Worm (Caenorhabditis elegans) whole organism, late embryonic: ENCODE data around the gene clec-144.
A peak's percentile ranks its signal among the peaks of the same experiment; 100 is the strongest.

Source experiments
- C38D4.7 ChIP-seq: fragments of 200-800 bp; sonication (Bioruptor generic); optimal IDR thresholded peaks from 2 replicates; lab custom pipeline; 2018; ENCODE audit warnings: mild to moderate bottlenecking, missing genetic modification characterization, moderate library complexity, missing compliant biosample characterization
- F13H6.1 ChIP-seq: sonication (generic microtip); optimal IDR thresholded peaks from 2 replicates; lab custom pipeline; 2016; ENCODE audit warnings: missing genetic modification characterization, missing compliant biosample characterization
- K02D7.2 ChIP-seq: sonication (generic microtip); optimal IDR thresholded peaks from 2 replicates; lab custom pipeline; 2017; ENCODE audit warnings: mild to moderate bottlenecking, missing genetic modification characterization, missing compliant biosample characterization
- ahr-1 ChIP-seq: sonication (generic microtip); optimal IDR thresholded peaks from 2 replicates; lab custom pipeline; 2016; ENCODE audit warnings: missing genetic modification characterization, missing compliant biosample characterization
- ama-1 ChIP-seq: fragments of 150-350 bp; optimal IDR thresholded peaks from 2 replicates; lab custom pipeline; 2014
- ceh-18 ChIP-seq: sonication (generic microtip); optimal IDR thresholded peaks from 2 replicates; lab custom pipeline; 2016; ENCODE audit warnings: missing genetic modification characterization, missing compliant biosample characterization
- ceh-19 ChIP-seq: fragments of 200-800 bp; sonication (Bioruptor generic); optimal IDR thresholded peaks from 2 replicates; lab custom pipeline; 2018; ENCODE audit warnings: mild to moderate bottlenecking, missing genetic modification characterization, missing compliant biosample characterization
- ceh-24 ChIP-seq: sonication (generic microtip); optimal IDR thresholded peaks from 2 replicates; lab custom pipeline; 2016; ENCODE audit warnings: mild to moderate bottlenecking, missing genetic modification characterization, missing compliant biosample characterization
- ceh-34 ChIP-seq: sonication (generic microtip); optimal IDR thresholded peaks from 2 replicates; lab custom pipeline; 2016; ENCODE audit warnings: mild to moderate bottlenecking, missing genetic modification characterization, missing compliant biosample characterization
- ceh-48 ChIP-seq: sonication (generic microtip); optimal IDR thresholded peaks from 2 replicates; lab custom pipeline; 2016; ENCODE audit warnings: missing genetic modification characterization, inconsistent platforms, missing compliant biosample characterization
- ceh-6 ChIP-seq: fragments of 200-800 bp; sonication (Bioruptor generic); optimal IDR thresholded peaks from 2 replicates; lab custom pipeline; 2018; ENCODE audit warnings: mild to moderate bottlenecking, missing genetic modification characterization, missing compliant biosample characterization
- dmd-4 ChIP-seq: sonication (generic microtip); optimal IDR thresholded peaks from 2 replicates; lab custom pipeline; 2016; ENCODE audit warnings: borderline replicate concordance, missing genetic modification characterization, missing compliant biosample characterization
- dve-1 ChIP-seq: sonication (generic microtip); optimal IDR thresholded peaks from 2 replicates; lab custom pipeline; 2017; ENCODE audit warnings: antibody characterized with exemption, mild to moderate bottlenecking, missing genetic modification characterization, missing compliant biosample characterization
- elt-2 ChIP-seq: sonication (generic microtip); optimal IDR thresholded peaks from 2 replicates; lab custom pipeline; 2016; ENCODE audit warnings: missing genetic modification reagents, missing genetic modification characterization, missing compliant biosample characterization
- elt-4 ChIP-seq: sonication (generic microtip); optimal IDR thresholded peaks from 2 replicates; lab custom pipeline; 2016; ENCODE audit warnings: missing genetic modification characterization, missing compliant biosample characterization
- ets-4 ChIP-seq: sonication (generic microtip); optimal IDR thresholded peaks from 2 replicates; lab custom pipeline; 2016; ENCODE audit warnings: missing genetic modification characterization, missing compliant biosample characterization
- eyg-1 ChIP-seq: sonication (generic microtip); optimal IDR thresholded peaks from 2 replicates; lab custom pipeline; 2016; ENCODE audit warnings: missing genotype, missing genetic modification characterization, missing compliant biosample characterization
- fkh-6 ChIP-seq: sonication (generic microtip); optimal IDR thresholded peaks from 2 replicates; lab custom pipeline; 2016; ENCODE audit warnings: missing genetic modification characterization, missing compliant biosample characterization
- gmeb-2 ChIP-seq: sonication (generic microtip); optimal IDR thresholded peaks from 2 replicates; lab custom pipeline; 2016; ENCODE audit warnings: missing genetic modification characterization, inconsistent platforms, missing compliant biosample characterization
- hlh-15 ChIP-seq: sonication (generic microtip); optimal IDR thresholded peaks from 2 replicates; lab custom pipeline; 2016; ENCODE audit warnings: missing genetic modification characterization, missing compliant biosample characterization
- hlh-30 ChIP-seq: sonication (generic microtip); optimal IDR thresholded peaks from 2 replicates; lab custom pipeline; 2017; ENCODE audit warnings: antibody characterized with exemption, missing genetic modification characterization, missing compliant biosample characterization; ENCODE audit not compliant: insufficient read depth
- hlh-8 ChIP-seq: sonication (generic microtip); optimal IDR thresholded peaks from 2 replicates; lab custom pipeline; 2016; ENCODE audit warnings: missing genotype, missing genetic modification characterization, missing compliant biosample characterization
- lin-11 ChIP-seq: fragments of 200-800 bp; sonication (Bioruptor generic); optimal IDR thresholded peaks from 2 replicates; lab custom pipeline; 2018; ENCODE audit warnings: mild to moderate bottlenecking, missing genetic modification characterization, missing compliant biosample characterization
- madf-2 ChIP-seq: sonication (generic microtip); optimal IDR thresholded peaks from 2 replicates; lab custom pipeline; 2017; ENCODE audit warnings: missing genetic modification characterization, missing compliant biosample characterization
- mec-3 ChIP-seq: sonication (generic microtip); optimal IDR thresholded peaks from 2 replicates; lab custom pipeline; 2016; ENCODE audit warnings: borderline replicate concordance, missing genetic modification characterization, missing compliant biosample characterization
- nhr-11 ChIP-seq: fragments of 150-350 bp; optimal IDR thresholded peaks from 2 replicates; lab custom pipeline; 2014; ENCODE audit warnings: missing biosample characterization, missing genetic modification characterization
- nhr-232 ChIP-seq: sonication (generic microtip); optimal IDR thresholded peaks from 2 replicates; lab custom pipeline; 2016; ENCODE audit warnings: missing genetic modification characterization, missing compliant biosample characterization
- npax-4 ChIP-seq: sonication (generic microtip); optimal IDR thresholded peaks from 2 replicates; lab custom pipeline; 2016; ENCODE audit warnings: missing genetic modification characterization, missing compliant biosample characterization
- pag-3 ChIP-seq: sonication (generic microtip); optimal IDR thresholded peaks from 2 replicates; lab custom pipeline; 2016; ENCODE audit warnings: missing compliant biosample characterization, missing genetic modification characterization, borderline replicate concordance
- pqm-1 ChIP-seq: sonication (generic microtip); optimal IDR thresholded peaks from 2 replicates; lab custom pipeline; 2016; ENCODE audit warnings: missing genetic modification characterization, missing compliant biosample characterization
- pros-1 ChIP-seq: fragments of 150-350 bp; optimal IDR thresholded peaks from 2 replicates; lab custom pipeline; 2014; ENCODE audit warnings: missing biosample characterization, missing genetic modification reagents, missing genetic modification characterization
- rnt-1 ChIP-seq: sonication (generic microtip); optimal IDR thresholded peaks from 2 replicates; lab custom pipeline; 2016; ENCODE audit warnings: missing genetic modification characterization, missing compliant biosample characterization
- sdc-2 ChIP-seq: sonication (generic microtip); optimal IDR thresholded peaks from 2 replicates; lab custom pipeline; 2016; ENCODE audit warnings: missing genotype, missing genetic modification characterization, missing compliant biosample characterization
- syd-9 ChIP-seq: sonication (generic microtip); optimal IDR thresholded peaks from 2 replicates; lab custom pipeline; 2016; ENCODE audit warnings: mild to moderate bottlenecking, missing genetic modification characterization, moderate library complexity, missing compliant biosample characterization
- tbx-2 ChIP-seq: sonication (generic microtip); optimal IDR thresholded peaks from 2 replicates; lab custom pipeline; 2016; ENCODE audit warnings: missing genetic modification characterization, missing compliant biosample characterization
- tbx-7 ChIP-seq: sonication (generic microtip); optimal IDR thresholded peaks from 2 replicates; lab custom pipeline; 2016; ENCODE audit warnings: missing genotype, missing genetic modification characterization, missing compliant biosample characterization
- ttx-3 ChIP-seq: sonication (generic microtip); optimal IDR thresholded peaks from 2 replicates; lab custom pipeline; 2016; ENCODE audit warnings: missing genetic modification reagents, missing genetic modification characterization, missing compliant biosample characterization
- unc-55 ChIP-seq: sonication (generic microtip); optimal IDR thresholded peaks from 2 replicates; lab custom pipeline; 2017; ENCODE audit warnings: missing biosample characterization, missing genetic modification reagents, missing genetic modification characterization
- zip-5 ChIP-seq: sonication (generic microtip); optimal IDR thresholded peaks from 2 replicates; lab custom pipeline; 2016; ENCODE audit warnings: missing genetic modification characterization, missing compliant biosample characterization
- ztf-16 ChIP-seq: sonication (generic microtip); optimal IDR thresholded peaks from 2 replicates; lab custom pipeline; 2017; ENCODE audit warnings: missing genetic modification characterization, missing compliant biosample characterization

Gene clec-144

ce11 chrII:11874674-11875198 lies 42.4 kb upstream of the clec-144 start, which contains the start of the genes npp-3 and top-2 (continued):
- TF ChIP-seq npax-4 (tag; lab: Kevin White, UChicago): no peak
- peak; percentile 80 for TF ChIP-seq ceh-18 (tag; lab: Kevin White, UChicago)
- no peak for TF ChIP-seq tbx-7 (tag; lab: Kevin White, UChicago)
- TF ChIP-seq tbx-2 (tag; lab: Kevin White, UChicago): peak; percentile 59
- no peak for TF ChIP-seq ahr-1 (tag; lab: Kevin White, UChicago)
- no peak for TF ChIP-seq mec-3 (tag; lab: Kevin White, UChicago)
- no peak for TF ChIP-seq pag-3 (tag; lab: Kevin White, UChicago)
- no peak for TF ChIP-seq hlh-15 (tag; lab: Kevin White, UChicago)
- no peak for TF ChIP-seq pqm-1 (tag; lab: Kevin White, UChicago)
- TF ChIP-seq zip-5 (tag; lab: Kevin White, UChicago): no peak
- peak; percentile 45 for TF ChIP-seq pros-1 (tag; lab: Kevin White, UChicago)
- no peak for TF ChIP-seq rnt-1 (tag; lab: Kevin White, UChicago)
- TF ChIP-seq sdc-2: no peak
- TF ChIP-seq unc-55 (GFP tag; lab: Kevin White, UChicago): peak; percentile 74
- TF ChIP-seq ztf-16 (tag; lab: Kevin White, UChicago): no peak
- TF ChIP-seq F13H6.1: no peak
- TF ChIP-seq syd-9 (tag; lab: Kevin White, UChicago): no peak
- TF ChIP-seq gmeb-2 (tag; lab: Kevin White, UChicago): no peak
- TF ChIP-seq ttx-3: no peak
- TF ChIP-seq dmd-4: no peak
- TF ChIP-seq dve-1 (tag; lab: Kevin White, UChicago): peak; percentile 55
- TF ChIP-seq K02D7.2 (tag; lab: Kevin White, UChicago): no peak

- no peak for TF ChIP-seq elt-2 (tag; lab: Kevin White, UChicago)
- peak; percentile 46 for TF ChIP-seq mec-3 (tag; lab: Kevin White, UChicago)
- TF ChIP-seq, all 69 proteins: peak for 1
Measured at ce11 chrII:11868893-11869292, 36.5 kb upstream of the clec-144 start.

ce11 chrII:11868234-11868633 lies 35.9 kb upstream of the clec-144 start, which contains the start of gene col-84:
Gene col-84, plus strand, starts transcription at chrII:11868534.
- TF ChIP-seq syd-9 (tag; lab: Kevin White, UChicago) (no peak), ceh-19 (GFP tag; lab: Kevin White, UChicago) (no peak), fkh-6 (tag; lab: Kevin White, UChicago) (no peak), ztf-16 (tag; lab: Kevin White, UChicago) (no peak), ama-1 (lab: Kevin White, UChicago) (no peak), eyg-1 (tag; lab: Kevin White, UChicago) (no peak)

- TF ChIP-seq ceh-6 (GFP tag; lab: Kevin White, UChicago) (no peak), C38D4.7 (GFP tag; lab: Kevin White, UChicago) (no peak), pqm-1 (tag; lab: Kevin White, UChicago) (no peak), lin-11 (no peak), ets-4 (tag; lab: Kevin White, UChicago) (no peak), ceh-48 (no peak), nhr-232 (tag; lab: Kevin White, UChicago) (no peak), hlh-30 (tag; lab: Kevin White, UChicago) (no peak), ceh-24 (no peak), ama-1 (lab: Kevin White, UChicago) (no peak), ceh-34 (tag; lab: Kevin White, UChicago) (no peak), hlh-8 (tag; lab: Kevin White, UChicago) (no peak), pros-1 (tag; lab: Kevin White, UChicago) (no peak), nhr-11 (tag; lab: Kevin White, UChicago) (no peak), elt-4 (no peak), ahr-1 (tag; lab: Kevin White, UChicago) (no peak), madf-2 (tag; lab: Kevin White, UChicago) (no peak), ttx-3 (no peak)
- TF ChIP-seq, all 69 proteins: peak for 0
Measured at ce11 chrII:11865644-11866043, 33.3 kb upstream of the clec-144 start, which contains the start of gene K12D12.4. Gene K12D12.4, minus strand, starts transcription at chrII:11865744.
